Fruit fly (Drosophila melanogaster) Kc167 (cell line): ENCODE data around the gene Tpr2.

ENCODE experiments used
- Myc ChIP-seq: fragments of >200 bp; optimal IDR thresholded peaks from 2 replicates; lab custom pipeline; 2017; ENCODE audit warnings: missing external identifiers
- Sin3A ChIP-seq: fragments of >200 bp; optimal IDR thresholded peaks from 2 replicates; lab custom pipeline; 2018; ENCODE audit warnings: missing external identifiers
- h ChIP-seq: fragments of >200 bp; optimal IDR thresholded peaks from 3 replicates; lab custom pipeline; 2018; ENCODE audit warnings: missing external identifiers
- insv ChIP-seq: fragments of >200 bp; optimal IDR thresholded peaks from 3 replicates; lab custom pipeline; 2018; ENCODE audit warnings: missing external identifiers
- psq ChIP-seq: fragments of >200 bp; optimal IDR thresholded peaks from 2 replicates; lab custom pipeline; 2017; ENCODE audit warnings: missing external identifiers
- ttk ChIP-seq: sonication (Bioruptor generic); optimal IDR thresholded peaks from 2 replicates; lab custom pipeline; 2017; ENCODE audit warnings: missing external identifiers

The Tpr2 gene

DNA sequence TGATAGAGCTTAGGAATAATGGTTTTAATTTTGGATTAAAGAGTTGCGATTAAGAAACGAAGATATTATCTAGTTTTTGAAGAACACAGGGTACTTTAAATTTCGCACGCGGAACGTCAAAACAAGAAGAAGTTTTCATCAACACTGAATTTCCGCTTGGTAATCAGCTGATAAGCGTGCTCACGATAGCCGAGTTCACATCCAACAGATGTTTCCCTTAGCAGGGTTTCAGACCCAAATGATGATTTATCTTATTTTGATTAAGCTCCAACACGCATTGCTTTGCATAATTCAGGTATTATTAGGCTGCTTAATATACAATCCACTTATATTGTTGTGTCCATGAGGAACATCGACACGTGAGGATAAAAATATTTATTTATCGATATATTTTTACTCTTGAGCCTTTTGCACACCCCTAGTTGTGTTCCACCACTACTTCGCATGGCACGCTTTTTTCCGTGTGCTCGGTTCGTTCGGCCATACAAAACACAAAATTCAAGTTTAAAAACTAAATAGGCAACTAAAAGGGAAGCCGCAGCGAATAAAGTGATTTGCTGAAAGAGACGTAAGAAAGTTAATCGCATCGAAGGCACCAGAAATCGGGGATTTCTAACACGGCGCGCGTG is at the start of gene Tpr2:
Tpr2 (plus strand) TSS at position 418 of the 629 bp plus-strand sequence.
- TF ChIP-seq h (lab: Kevin White, UChicago) = no peak
- no peak for TF ChIP-seq Myc (lab: Kevin White, UChicago)
- TF ChIP-seq psq (lab: Kevin White, UChicago) = no peak
- TF ChIP-seq Sin3A = no peak
- TF ChIP-seq ttk (lab: Kevin White, UChicago) = no peak
- TF ChIP-seq insv (lab: Kevin White, UChicago) = no peak

dm6 chr2L:16442620-16443019 is 48.7 kb upstream of the Tpr2 start:
- TF ChIP-seq Sin3A (no peak), psq (lab: Kevin White, UChicago) (no peak), ttk (lab: Kevin White, UChicago) (no peak), h (lab: Kevin White, UChicago) (no peak), insv (lab: Kevin White, UChicago) (no peak), Myc (lab: Kevin White, UChicago) (no peak)

dm6 chr2L:16445034-16445433 is 46.3 kb upstream of the Tpr2 start, which contains the start of gene Idgf1:
Gene Idgf1 (plus strand): TSS chr2L:16445278.
- TF ChIP-seq ttk (lab: Kevin White, UChicago) = no peak
- no peak for TF ChIP-seq Myc (lab: Kevin White, UChicago)
- no peak for TF ChIP-seq Sin3A
- no peak for TF ChIP-seq h (lab: Kevin White, UChicago)
- no peak for TF ChIP-seq psq (lab: Kevin White, UChicago)
- no peak for TF ChIP-seq insv (lab: Kevin White, UChicago)

DNA sequence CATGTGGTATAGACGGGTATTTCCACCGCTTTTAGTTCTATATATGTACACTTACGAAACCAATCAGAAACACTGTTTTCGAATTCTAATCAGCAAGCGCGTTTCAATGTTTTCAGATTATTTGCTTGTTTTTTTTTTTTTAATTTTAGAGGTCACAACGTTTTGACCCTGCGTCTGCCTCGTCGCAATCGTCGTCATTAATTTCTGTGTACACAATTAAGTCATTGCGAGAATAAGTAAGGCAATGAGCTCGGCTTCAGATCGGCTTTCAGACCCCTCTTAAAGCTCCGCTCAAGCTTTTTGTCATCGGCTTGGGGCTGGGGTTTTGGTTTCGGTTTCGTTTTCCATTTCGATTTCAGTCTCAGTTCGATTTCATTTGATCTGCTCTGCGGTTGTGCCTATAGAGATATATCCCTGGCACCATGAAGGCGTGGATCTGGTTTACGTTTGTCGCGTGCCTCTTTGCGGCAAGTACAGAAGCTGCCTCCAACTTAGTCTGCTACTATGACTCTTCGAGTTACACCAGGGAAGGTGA is 44.3 kb upstream of the Tpr2 start, which contains the start of gene Idgf2:
Idgf2 (plus strand) TSS at position 356 of the 535 bp plus-strand sequence.
- TF ChIP-seq psq (lab: Kevin White, UChicago) (no peak), Sin3A (no peak), insv (lab: Kevin White, UChicago) (no peak), h (lab: Kevin White, UChicago) (no peak), ttk (lab: Kevin White, UChicago) (no peak), Myc (lab: Kevin White, UChicago) (no peak)

DNA sequence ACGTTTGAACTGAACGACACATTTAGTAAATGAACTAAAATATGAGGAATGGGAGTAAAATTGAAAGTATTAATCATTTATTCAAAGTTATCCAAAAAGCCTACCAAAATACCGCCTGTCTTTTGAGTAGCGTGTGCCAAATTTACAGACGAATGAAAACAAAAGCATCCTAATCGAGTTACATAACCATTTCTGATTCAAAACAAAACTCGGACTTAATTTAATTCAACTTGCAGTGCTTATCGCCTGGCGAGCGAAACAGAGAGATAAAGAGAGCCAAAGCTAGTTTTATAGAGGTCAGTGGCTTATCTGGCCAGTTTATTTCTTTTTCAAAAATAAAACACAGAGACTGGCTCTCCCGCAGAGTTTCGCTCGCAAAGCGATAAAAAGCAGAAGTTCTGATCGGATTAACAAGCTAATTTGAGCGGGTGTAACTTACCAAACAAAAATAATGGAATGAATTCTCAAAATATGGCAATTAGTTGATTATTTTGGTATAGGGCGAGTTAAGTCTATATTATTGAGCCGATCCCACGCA is 43.4 kb upstream of the Tpr2 start:
- no peak for TF ChIP-seq Myc (lab: Kevin White, UChicago)
- no peak for TF ChIP-seq psq (lab: Kevin White, UChicago)
- no peak for TF ChIP-seq ttk (lab: Kevin White, UChicago)
- no peak for TF ChIP-seq h (lab: Kevin White, UChicago)
- TF ChIP-seq insv (lab: Kevin White, UChicago) = no peak
- no peak for TF ChIP-seq Sin3A

dm6 chr2L:16448451-16449206 is 42.7 kb upstream of the Tpr2 start, which contains the start of gene CG5888:
Gene CG5888 (minus strand): TSS chr2L:16448469.
- no peak for TF ChIP-seq Sin3A
- TF ChIP-seq h (lab: Kevin White, UChicago) = no peak
- TF ChIP-seq Myc (lab: Kevin White, UChicago) = no peak
- TF ChIP-seq ttk (lab: Kevin White, UChicago) = no peak
- TF ChIP-seq psq (lab: Kevin White, UChicago) = no peak

- no peak for TF ChIP-seq Myc (lab: Kevin White, UChicago)
- TF ChIP-seq Sin3A = no peak
- no peak for TF ChIP-seq h (lab: Kevin White, UChicago)
- TF ChIP-seq ttk (lab: Kevin White, UChicago) = no peak
- no peak for TF ChIP-seq psq (lab: Kevin White, UChicago)
- TF ChIP-seq insv (lab: Kevin White, UChicago) = no peak
These were observed 40.4 kb upstream of the Tpr2 start, which contains the start of gene Idgf3 for dm6 chr2L:16450891-16451290. Gene Idgf3 (plus strand): TSS chr2L:16450907.

DNA sequence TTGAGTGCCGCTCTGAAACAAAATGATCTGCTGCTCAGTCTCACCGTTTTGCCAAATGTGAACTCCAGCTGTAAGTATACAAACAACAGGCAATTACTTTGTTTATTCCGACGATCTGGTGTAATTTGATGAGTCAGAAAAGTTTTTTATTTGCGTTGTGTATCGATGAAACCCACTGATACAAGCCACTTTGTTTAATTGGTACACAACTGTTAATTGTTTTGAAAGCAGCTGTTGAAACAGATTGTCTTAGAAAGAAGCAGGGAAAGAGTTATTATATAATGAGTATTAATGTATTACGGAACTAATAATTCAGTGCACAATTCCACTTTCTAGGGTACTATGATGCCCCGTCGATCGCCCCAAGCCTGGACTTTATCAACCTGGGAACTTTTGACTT is 39.5 kb upstream of the Tpr2 start:
- TF ChIP-seq insv (lab: Kevin White, UChicago) (no peak), Myc (lab: Kevin White, UChicago) (no peak), Sin3A (no peak), psq (lab: Kevin White, UChicago) (no peak), ttk (lab: Kevin White, UChicago) (no peak), h (lab: Kevin White, UChicago) (no peak)

- no peak for TF ChIP-seq ttk (lab: Kevin White, UChicago)
- TF ChIP-seq Myc (lab: Kevin White, UChicago) = no peak
- no peak for TF ChIP-seq psq (lab: Kevin White, UChicago)
- no peak for TF ChIP-seq h (lab: Kevin White, UChicago)
- no peak for TF ChIP-seq Sin3A
- TF ChIP-seq insv (lab: Kevin White, UChicago) = no peak
These were observed 33.0 kb upstream of the Tpr2 start for dm6 chr2L:16458385-16458784.

- TF ChIP-seq Myc (lab: Kevin White, UChicago) (no peak), Sin3A (no peak), insv (lab: Kevin White, UChicago) (no peak), ttk (lab: Kevin White, UChicago) (no peak), psq (lab: Kevin White, UChicago) (no peak), h (lab: Kevin White, UChicago) (no peak)
These were observed 27.7 kb upstream of the Tpr2 start for dm6 chr2L:16463657-16464056.

DNA sequence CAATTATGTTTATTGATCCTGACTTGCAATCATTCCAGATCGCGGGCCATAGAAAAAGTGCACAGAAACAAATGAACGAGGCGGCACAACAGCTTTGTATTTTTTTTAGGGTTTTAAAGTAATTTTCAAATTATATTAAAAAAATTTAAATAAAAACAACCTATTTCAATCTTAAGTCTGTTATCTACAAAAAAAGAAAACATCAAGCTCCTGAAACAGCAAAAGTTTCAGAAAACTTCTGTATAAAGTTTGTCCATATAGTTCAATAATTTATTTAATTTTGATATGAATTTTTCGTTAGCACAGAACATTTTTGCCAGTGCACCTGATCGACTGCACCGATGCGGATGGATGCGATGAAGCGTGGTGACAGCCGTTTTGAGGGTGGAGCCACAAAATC is 21.6 kb upstream of the Tpr2 start:
- TF ChIP-seq ttk (lab: Kevin White, UChicago) = no peak
- TF ChIP-seq Myc (lab: Kevin White, UChicago) = no peak
- TF ChIP-seq psq (lab: Kevin White, UChicago) = no peak
- no peak for TF ChIP-seq insv (lab: Kevin White, UChicago)
- TF ChIP-seq Sin3A = no peak
- no peak for TF ChIP-seq h (lab: Kevin White, UChicago)
